Fruit fly (Drosophila melanogaster): ENCODE measurements around the gene CG46339.

The CG46339 gene

DNA sequence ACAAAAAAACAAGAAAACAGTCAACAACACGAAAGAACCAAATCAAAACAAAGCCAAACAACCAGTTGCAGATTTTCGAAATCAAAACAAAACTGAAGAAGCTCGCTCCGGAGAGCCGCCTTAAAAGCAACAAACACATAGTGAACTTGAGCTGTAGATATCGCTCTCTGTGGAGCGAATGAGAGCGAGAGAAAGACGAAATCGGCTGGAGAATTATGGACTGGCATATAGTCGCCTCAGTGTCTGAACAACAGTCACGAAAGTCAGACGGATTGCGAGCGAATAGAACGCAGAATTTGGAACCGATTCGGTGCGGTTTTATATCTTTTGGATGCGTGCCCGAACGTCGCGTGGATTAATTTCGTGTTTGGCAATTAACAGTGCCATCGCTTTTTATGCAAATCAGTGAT, 64.7 kb downstream of the CG46339 start (continued):
- TF ChIP-seq Awh (GFP tag; IDR thresholded peaks at IDR 0.05), result peak; percentile 58; the same call in 1 of the 2 replicates
- peak; percentile 32 for TF ChIP-seq lbe (GFP tag; optimal IDR thresholded peaks at IDR 0.05)
- TF ChIP-seq ci (GFP tag; IDR thresholded peaks at IDR 0.05), result peak; percentile 38; the same call in 1 of the 3 replicates
- TF ChIP-seq CG10267 (tag; optimal IDR thresholded peaks at IDR 0.05), result no peak
- peak; percentile 36; the same call in 1 of the 3 replicates for TF ChIP-seq CG34224 (GFP tag; IDR thresholded peaks at IDR 0.05; ENCODE audit: partially characterized antibody)
- peak; percentile 72 to 97 for TF ChIP-seq Trl (optimal IDR thresholded peaks at IDR 0.05)
- TF ChIP-seq Trl (GFP tag; optimal IDR thresholded peaks at IDR 0.05), result no peak
- peak; percentile 19 for TF ChIP-seq pb (GFP tag; optimal IDR thresholded peaks at IDR 0.05)
- TF ChIP-seq fru (optimal IDR thresholded peaks at IDR 0.05), result no peak
- peak; percentile 12 for TF ChIP-seq ab (GFP tag; optimal IDR thresholded peaks at IDR 0.05)
- peak; percentile 37; the same call in 1 of the 2 replicates for TF ChIP-seq Bgb (GFP tag; IDR thresholded peaks at IDR 0.05; ENCODE audit: partially characterized antibody)
- TF ChIP-seq lab (GFP tag; optimal IDR thresholded peaks at IDR 0.05), result peak; percentile 65
- TF ChIP-seq Hmr (GFP tag; optimal IDR thresholded peaks at IDR 0.05), result peak; percentile 15
- TF ChIP-seq gro (GFP tag; optimal IDR thresholded peaks at IDR 0.05), result peak; percentile 34
- TF ChIP-seq sd (tag; optimal IDR thresholded peaks at IDR 0.05), result peak; percentile 74
- TF ChIP-seq CG34422 (GFP tag; IDR thresholded peaks at IDR 0.05), result peak; percentile 47; the same call in 1 of the 3 replicates
- TF ChIP-seq Deaf1 (tag; optimal IDR thresholded peaks at IDR 0.05), result peak; percentile 68
- TF ChIP-seq ERR (GFP tag; optimal IDR thresholded peaks at IDR 0.05), result peak; percentile 15
- TF ChIP-seq slbo (GFP tag; IDR thresholded peaks at IDR 0.05), result peak; percentile 35
- peak; percentile 39; the same call in 1 of the 2 replicates for TF ChIP-seq NFAT (GFP tag; IDR thresholded peaks at IDR 0.05)
- peak; percentile 16; the same call in 1 of the 3 replicates for TF ChIP-seq Opbp (GFP tag; IDR thresholded peaks at IDR 0.05; ENCODE audit: partially characterized antibody)
- peak; percentile 54 for TF ChIP-seq CG10543 (GFP tag; optimal IDR thresholded peaks at IDR 0.05)
- TF ChIP-seq CG2199 (GFP tag; IDR thresholded peaks at IDR 0.05), result 0 out of 3 replicates have a peak, but pooled peaks have one; percentile 52
- no peak for TF ChIP-seq crp (GFP tag; optimal IDR thresholded peaks at IDR 0.05)
- peak; percentile 9 for TF ChIP-seq BEAF-32 (GFP tag; optimal IDR thresholded peaks at IDR 0.05)
- peak; percentile 89 for TF ChIP-seq CG4360 (GFP tag; IDR thresholded peaks at IDR 0.05)

DNA sequence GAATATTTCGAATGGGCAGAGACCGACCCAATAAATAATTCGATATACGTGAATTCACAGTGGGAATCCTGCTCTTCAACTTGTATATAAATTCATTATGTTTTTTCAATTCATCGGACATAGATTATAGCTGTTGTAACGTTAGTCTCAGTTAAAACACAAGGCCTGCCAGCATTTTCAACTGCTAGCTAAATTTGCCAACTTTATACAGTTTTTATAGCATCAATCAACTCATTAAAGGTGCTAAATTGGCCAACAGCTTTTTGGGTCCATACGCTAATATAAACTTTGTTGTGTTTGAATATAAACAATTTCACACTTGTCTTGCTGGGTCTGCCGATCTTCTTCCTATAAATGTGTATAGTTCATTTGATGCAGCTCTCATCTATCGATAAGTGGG, 66.5 kb downstream of the CG46339 start:
- TF ChIP-seq sd (tag; optimal IDR thresholded peaks at IDR 0.05) (peak; percentile 23), Eip74EF (GFP tag; optimal IDR thresholded peaks at IDR 0.05) (peak in 1 of 2 experiments; percentile 13), chinmo (GFP tag; IDR thresholded peaks at IDR 0.05; ENCODE audit: partially characterized antibody) (0 out of 4 replicates have a peak, but pooled peaks have one; percentile 50), CG5180 (GFP tag; optimal IDR thresholded peaks at IDR 0.05) (no peak), Med (GFP tag) (peak; percentile 52), tin (GFP tag; optimal IDR thresholded peaks at IDR 0.05) (no peak), Atf6 (GFP tag; IDR thresholded peaks at IDR 0.05) (peak; percentile 18; the same call in 1 of the 2 replicates), CG2678 (tag; optimal IDR thresholded peaks at IDR 0.05) (peak; percentile 17), gro (GFP tag; optimal IDR thresholded peaks at IDR 0.05) (peak; percentile 62)

DNA sequence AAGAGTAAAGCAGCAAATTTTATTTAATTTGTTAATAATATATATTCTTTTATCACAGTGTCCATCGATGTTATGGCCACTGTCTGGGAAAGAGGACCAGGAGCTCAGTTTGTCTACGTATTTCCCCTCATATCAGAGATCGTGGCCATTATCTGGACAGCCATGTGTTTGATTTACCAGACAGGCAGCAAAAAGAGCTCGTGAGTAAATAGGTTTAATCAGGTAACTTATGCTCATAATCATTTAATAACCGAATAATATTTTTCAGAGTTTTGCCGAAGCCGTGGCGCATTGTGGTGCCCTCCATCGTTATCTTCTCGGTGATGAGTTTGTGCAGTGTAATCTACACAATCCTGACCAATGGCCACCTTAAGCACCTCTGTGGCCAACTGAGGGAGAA, 68.9 kb downstream of the CG46339 start:
- TF ChIP-seq da (GFP tag; optimal IDR thresholded peaks at IDR 0.05) (no peak), grn (GFP tag; optimal IDR thresholded peaks at IDR 0.05) (peak; percentile 52), exex (tag; optimal IDR thresholded peaks at IDR 0.05) (peak; percentile 77)
